Worm (Caenorhabditis elegans) whole organism, L3 larva: Measurements from ENCODE around the gene tag-321.

ENCODE experiments used
- ama-1 ChIP-seq: fragments of 150-350 bp; optimal IDR thresholded peaks from 2 replicates; lab custom pipeline; 2018
- jun-1 ChIP-seq: fragments of 150-350 bp; optimal IDR thresholded peaks from 2 replicates; lab custom pipeline; 2014; ENCODE audit warnings: missing biosample characterization, missing genetic modification reagents, missing genetic modification characterization
- lin-39 ChIP-seq: fragments of 150-350 bp; optimal IDR thresholded peaks from 2 replicates; lab custom pipeline; 2018; ENCODE audit warnings: missing biosample characterization, missing genetic modification reagents, missing genetic modification characterization
- nhr-11 ChIP-seq: fragments of 150-350 bp; optimal IDR thresholded peaks from 2 replicates; lab custom pipeline; 2014; ENCODE audit warnings: missing biosample characterization, missing genetic modification characterization

DNA sequence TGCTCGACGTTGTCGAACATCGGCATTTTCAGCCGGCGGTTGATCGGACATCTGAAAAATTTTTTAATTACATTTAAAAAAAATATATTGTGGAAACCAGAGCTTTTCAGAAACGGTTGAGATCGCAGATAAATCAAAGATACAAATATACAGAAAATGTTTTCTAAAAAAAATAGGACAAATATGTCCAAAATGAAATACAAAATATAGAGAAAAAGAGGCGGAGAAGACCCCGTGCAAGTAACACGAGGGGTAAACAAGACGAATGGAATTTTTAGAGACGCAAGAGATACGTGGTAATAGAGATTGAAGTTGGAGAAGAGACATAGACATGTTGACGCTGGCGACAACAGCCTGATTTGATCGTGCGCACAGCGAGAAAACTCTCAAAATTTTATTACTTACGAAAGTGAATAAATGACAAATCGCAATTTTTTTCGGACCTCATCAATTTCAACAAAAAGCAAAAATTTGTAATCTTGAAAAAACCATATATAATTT lies 32.1 kb upstream of the tag-321 start, which contains the start of gene cdgs-1:
- no peak for TF ChIP-seq nhr-11 (tag; lab: Kevin White, UChicago)
- no peak for TF ChIP-seq ama-1 (lab: Kevin White, UChicago)
- no peak for TF ChIP-seq lin-39 (tag; lab: Kevin White, UChicago)
- no peak for TF ChIP-seq jun-1 (tag; lab: Kevin White, UChicago)
